Fruit fly (Drosophila melanogaster) whole organism, embryonic: ENCODE results near the gene CG33687.

Experiments
- ATbp ChIP-seq: fragments of 200-800 bp; sonication (Bioruptor generic); optimal IDR thresholded peaks from 2 replicates; lab custom pipeline; 2017; ENCODE audit warnings: missing biosample characterization, mild to moderate bottlenecking, missing genetic modification characterization, missing genetic modification reagents
- Ada2b ChIP-seq: fragments of 200-800 bp; sonication (Bioruptor generic); IDR thresholded peaks from 2 replicates; pipeline ENCODE4 v1.3.6; 2022; ENCODE audit warnings: missing biosample characterization, missing genetic modification characterization
- Atf3 ChIP-seq: fragments of 200-800 bp; sonication (Bioruptor generic); optimal IDR thresholded peaks from 3 replicates; lab custom pipeline; 2016; ENCODE audit warnings: missing biosample characterization, missing genetic modification characterization
- Bteb2 ChIP-seq: fragments of 200-800 bp; sonication (Bioruptor generic); optimal IDR thresholded peaks from 2 replicates; lab custom pipeline; 2016; ENCODE audit warnings: missing biosample characterization, missing genetic modification characterization
- CG12219 ChIP-seq: fragments of 200-800 bp; sonication (Bioruptor generic); optimal IDR thresholded peaks from 3 replicates; lab custom pipeline; 2018; ENCODE audit warnings: missing biosample characterization, mild to moderate bottlenecking, missing genetic modification characterization
- CG1603 ChIP-seq: fragments of 200-800 bp; sonication (Bioruptor generic); optimal IDR thresholded peaks from 2 replicates; lab custom pipeline; 2019; ENCODE audit warnings: missing biosample characterization, mild to moderate bottlenecking, missing genetic modification characterization, moderate library complexity
- CG16863 ChIP-seq: fragments of 200-800 bp; sonication (Bioruptor generic); optimal IDR thresholded peaks from 3 replicates; lab custom pipeline; 2016; ENCODE audit warnings: missing biosample characterization, missing genetic modification characterization
- CG2116 ChIP-seq: fragments of 200-800 bp; sonication (Bioruptor generic); optimal IDR thresholded peaks from 3 replicates; lab custom pipeline; 2018; ENCODE audit warnings: missing biosample characterization, mild to moderate bottlenecking, missing genetic modification characterization
- CG31365 ChIP-seq: fragments of 200-800 bp; sonication (Bioruptor generic); optimal IDR thresholded peaks from 2 replicates; lab custom pipeline; 2018; ENCODE audit warnings: missing biosample characterization, mild to moderate bottlenecking, missing genetic modification characterization
- CG3847 ChIP-seq: fragments of 200-800 bp; sonication (Bioruptor generic); IDR thresholded peaks from 2 replicates; pipeline ENCODE4 v1.3.6; 2022; ENCODE audit warnings: missing biosample characterization, missing genetic modification characterization
- CG4730 ChIP-seq: fragments of 200-800 bp; sonication (Bioruptor generic); IDR thresholded peaks from 2 replicates; pipeline ENCODE4 v1.3.6; 2022; ENCODE audit warnings: missing biosample characterization, missing genetic modification characterization
- CG6813 ChIP-seq: fragments of 200-800 bp; sonication (Bioruptor generic); optimal IDR thresholded peaks from 2 replicates; lab custom pipeline; 2017; ENCODE audit warnings: missing biosample characterization, missing genetic modification characterization, mild to moderate bottlenecking, moderate library complexity, missing genetic modification reagents
- CG7786 ChIP-seq: fragments of 200-800 bp; sonication (Bioruptor generic); optimal IDR thresholded peaks from 2 replicates; lab custom pipeline; 2016; ENCODE audit warnings: missing biosample characterization, missing genetic modification characterization
- CG9215 ChIP-seq: fragments of 200-800 bp; sonication (Bioruptor generic); IDR thresholded peaks from 2 replicates; pipeline ENCODE4 v1.3.6; 2022; ENCODE audit warnings: missing biosample characterization, missing genetic modification characterization
- Camta ChIP-seq: fragments of 200-800 bp; sonication (Bioruptor generic); optimal IDR thresholded peaks from 2 replicates; lab custom pipeline; 2016; ENCODE audit warnings: missing biosample characterization, missing genetic modification characterization
- Dbx ChIP-seq: fragments of 200-800 bp; sonication (Bioruptor generic); IDR thresholded peaks from 3 replicates; pipeline ENCODE4 v1.3.6; 2022; ENCODE audit warnings: missing biosample characterization, missing genetic modification characterization
- Dll ChIP-seq: fragments of 200-800 bp; sonication (Bioruptor generic); IDR thresholded peaks from 4 replicates; pipeline ENCODE4 v1.3.6; 2022; ENCODE audit warnings: missing biosample characterization, missing genetic modification characterization; ENCODE audit not compliant: partially characterized antibody
- Doc3 ChIP-seq: fragments of 200-800 bp; sonication (Bioruptor generic); IDR thresholded peaks from 3 replicates; pipeline ENCODE4 v1.3.6; 2022; ENCODE audit warnings: missing biosample characterization, missing genetic modification characterization; ENCODE audit not compliant: partially characterized antibody
- Drgx ChIP-seq: fragments of 200-800 bp; sonication (Bioruptor generic); IDR thresholded peaks from 2 replicates; pipeline ENCODE4 v1.3.6; 2022; ENCODE audit warnings: missing biosample characterization, missing genetic modification characterization
- Eip74EF ChIP-seq, 2 experiments: fragments of 200-800 bp in 1 of 2; fragments of >200 bp in 1 of 2; sonication (Bioruptor generic) in 1 of 2; optimal IDR thresholded peaks; 2 replicates each; lab custom pipeline; 2017 to 2019; ENCODE audit warnings: missing biosample characterization in 2 of 2, missing genetic modification characterization in 2 of 2, mild to moderate bottlenecking in 1 of 2, moderate library complexity in 1 of 2
- Fer2 ChIP-seq: fragments of 200-800 bp; sonication (Bioruptor generic); optimal IDR thresholded peaks from 2 replicates; lab custom pipeline; 2018; ENCODE audit warnings: missing biosample characterization, mild to moderate bottlenecking, missing genetic modification characterization, moderate library complexity
- Gsc ChIP-seq: fragments of 200-800 bp; sonication (Bioruptor generic); IDR thresholded peaks from 2 replicates; pipeline ENCODE4 v1.3.6; 2022; ENCODE audit warnings: missing biosample characterization, missing genetic modification characterization
- Gug ChIP-seq: fragments of 200-800 bp; sonication (Bioruptor generic); IDR thresholded peaks from 4 replicates; pipeline ENCODE4 v1.3.6; 2022; ENCODE audit warnings: missing biosample characterization, missing genetic modification characterization
- Kr ChIP-seq: fragments of 200-800 bp; sonication (Bioruptor generic); optimal IDR thresholded peaks from 2 replicates; lab custom pipeline; 2017; ENCODE audit warnings: missing biosample characterization, mild to moderate bottlenecking, missing genetic modification characterization
- Ptx1 ChIP-seq: fragments of 200-800 bp; sonication (Bioruptor generic); IDR thresholded peaks from 2 replicates; pipeline ENCODE4 v1.3.6; 2022; ENCODE audit warnings: missing biosample characterization, missing genetic modification characterization
- ap ChIP-seq: fragments of 200-800 bp; sonication (Bioruptor generic); IDR thresholded peaks from 2 replicates; pipeline ENCODE4 v1.3.6; 2022; ENCODE audit warnings: missing biosample characterization, missing genetic modification characterization
- bsh ChIP-seq, 2 experiments: fragments of 200-800 bp; sonication (Bioruptor generic); optimal IDR thresholded peaks; 2 replicates each; lab custom pipeline; 2017 to 2018; ENCODE audit warnings: mild to moderate bottlenecking in 2 of 2, missing biosample characterization in 2 of 2, missing genetic modification characterization in 2 of 2, moderate library complexity in 1 of 2
- cato ChIP-seq: fragments of 200-800 bp; sonication (Bioruptor generic); optimal IDR thresholded peaks from 2 replicates; lab custom pipeline; 2016; ENCODE audit warnings: missing biosample characterization, missing genetic modification characterization, borderline replicate concordance
- esg ChIP-seq: fragments of 200-800 bp; sonication (Bioruptor generic); conservative IDR thresholded peaks from 2 replicates; pipeline ENCODE4 v1.3.6; 2022; ENCODE audit warnings: missing biosample characterization, missing genetic modification characterization
- eyg ChIP-seq: fragments of 200-800 bp; sonication (Bioruptor generic); optimal IDR thresholded peaks from 3 replicates; lab custom pipeline; 2016; ENCODE audit warnings: missing biosample characterization, missing genetic modification characterization
- gce ChIP-seq: fragments of 200-800 bp; sonication (Bioruptor generic); IDR thresholded peaks from 3 replicates; pipeline ENCODE4 v1.3.6; 2022; ENCODE audit warnings: missing biosample characterization, missing genetic modification characterization
- grn ChIP-seq: fragments of 200-800 bp; sonication (Bioruptor generic); optimal IDR thresholded peaks from 3 replicates; lab custom pipeline; 2017; ENCODE audit warnings: missing biosample characterization, missing genetic modification characterization
- ham ChIP-seq: fragments of 200-800 bp; sonication (Bioruptor generic); IDR thresholded peaks from 2 replicates; pipeline ENCODE4 v1.3.6; 2022; ENCODE audit warnings: missing biosample characterization, missing genetic modification characterization
- ind ChIP-seq: fragments of 200-800 bp; sonication (Bioruptor generic); optimal IDR thresholded peaks from 3 replicates; lab custom pipeline; 2016; ENCODE audit warnings: missing biosample characterization, missing genetic modification characterization
- jing ChIP-seq: fragments of 200-800 bp; sonication (Bioruptor generic); optimal IDR thresholded peaks from 2 replicates; lab custom pipeline; 2018; ENCODE audit warnings: missing biosample characterization, mild to moderate bottlenecking, missing genetic modification characterization
- lbe ChIP-seq: fragments of 200-800 bp; sonication (Bioruptor generic); optimal IDR thresholded peaks from 2 replicates; lab custom pipeline; 2016; ENCODE audit warnings: missing biosample characterization, mild to moderate bottlenecking, missing genetic modification characterization
- lmd ChIP-seq: fragments of 200-800 bp; sonication (Bioruptor generic); IDR thresholded peaks from 2 replicates; pipeline ENCODE4 v1.3.6; 2022; ENCODE audit warnings: missing biosample characterization, missing genetic modification characterization
- nmo ChIP-seq: fragments of 200-800 bp; sonication (Bioruptor generic); optimal IDR thresholded peaks from 2 replicates; lab custom pipeline; 2018; ENCODE audit warnings: missing biosample characterization, mild to moderate bottlenecking, missing genetic modification characterization, moderate library complexity
- pnt ChIP-seq: fragments of 200-800 bp; sonication (Bioruptor generic); optimal IDR thresholded peaks from 3 replicates; lab custom pipeline; 2016; ENCODE audit warnings: missing biosample characterization, missing genetic modification characterization
- sc ChIP-seq, 3 experiments: fragments of >200 bp in 2 of 3; fragments of 200-800 bp in 1 of 3; sonication (Bioruptor generic) in 1 of 3; optimal IDR thresholded peaks; 2 replicates in 2 of 3; 3 replicates in 1 of 3; lab custom pipeline; 2017; ENCODE audit warnings: mild to moderate bottlenecking in 1 of 3, missing biosample characterization in 1 of 3, missing genetic modification characterization in 1 of 3, missing genetic modification reagents in 1 of 3
- scrt ChIP-seq: fragments of 200-800 bp; sonication (Bioruptor generic); optimal IDR thresholded peaks from 2 replicates; lab custom pipeline; 2018; ENCODE audit warnings: missing biosample characterization, mild to moderate bottlenecking, missing genetic modification characterization, moderate library complexity
- sens ChIP-seq: fragments of 200-800 bp; sonication (Bioruptor generic); peaks from one replicate; lab custom pipeline; 2016; ENCODE audit warnings: missing biosample characterization, missing genetic modification characterization
- sens-2 ChIP-seq: fragments of 200-800 bp; sonication (Bioruptor generic); IDR thresholded peaks from 2 replicates; pipeline ENCODE4 v1.3.6; 2022; ENCODE audit warnings: missing biosample characterization, missing genetic modification characterization
- trem ChIP-seq: fragments of 200-800 bp; optimal IDR thresholded peaks from 3 replicates; lab custom pipeline; 2019; ENCODE audit warnings: missing biosample characterization, mild to moderate bottlenecking, missing genetic modification characterization, moderate library complexity
- wor ChIP-seq: fragments of 200-800 bp; sonication (Bioruptor generic); IDR thresholded peaks from 2 replicates; pipeline ENCODE4 v1.3.6; 2022; ENCODE audit warnings: missing biosample characterization, missing genetic modification characterization

The CG33687 gene

DNA sequence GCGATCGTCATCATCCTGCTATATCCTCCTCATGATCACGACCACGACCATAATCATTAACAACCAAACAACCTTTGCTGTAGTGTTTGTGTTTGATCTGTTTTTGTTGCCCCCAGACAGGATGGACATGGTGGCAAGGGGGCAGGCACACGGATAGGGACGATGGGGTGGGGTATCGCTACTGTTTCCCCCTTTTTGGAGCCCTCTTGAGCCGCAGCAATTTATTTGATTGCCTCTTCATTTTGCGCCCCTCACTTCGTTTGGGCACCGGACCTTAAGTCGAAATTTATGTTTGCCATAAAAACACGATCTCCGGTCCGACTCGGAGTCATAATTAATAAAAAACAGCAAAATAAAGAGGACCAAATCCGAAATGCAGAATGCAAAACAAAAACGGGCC, 18.1 kb downstream of the CG33687 start:
- TF ChIP-seq CG12219 (GFP tag; lab: Kevin White, UChicago): no peak
- no peak for TF ChIP-seq ind (GFP tag; lab: Kevin White, UChicago)
- no peak for TF ChIP-seq Gug (GFP tag; lab: Robert Waterston, UW)
- no peak for TF ChIP-seq sens-2 (GFP tag; lab: Robert Waterston, UW)
- TF ChIP-seq lbe (GFP tag; lab: Kevin White, UChicago): peak; percentile 37
- TF ChIP-seq trem (tag; lab: Kevin White, UChicago): no peak
- TF ChIP-seq CG7786 (GFP tag; lab: Kevin White, UChicago): no peak

DNA sequence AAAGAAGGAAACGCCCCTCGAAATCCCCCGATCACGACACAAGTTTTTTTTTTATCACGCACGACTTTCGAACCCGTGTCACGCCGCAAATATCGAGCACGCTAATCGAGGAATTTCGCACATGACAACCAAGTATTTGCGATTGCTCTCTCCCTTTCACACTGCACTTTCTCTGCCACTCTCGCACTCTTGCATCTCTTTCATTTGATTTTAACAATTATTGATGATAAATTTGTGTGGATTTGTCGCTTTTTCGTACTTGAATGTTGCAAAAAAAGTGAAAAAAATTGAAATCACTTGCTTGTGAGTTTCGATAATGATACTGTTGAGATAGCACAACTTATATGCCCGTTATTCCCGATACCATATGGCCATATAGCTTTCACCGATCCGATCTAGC, 19.5 kb downstream of the CG33687 start, which contains the start of gene CG13073:
TSS of gene CG13073 (minus strand) at position 101 of the 400 bp plus-strand sequence.
- TF ChIP-seq Doc3 (0 out of 3 replicates have a peak, but pooled peaks have one; percentile 37), ap (no peak), Kr (GFP tag; lab: Kevin White, UChicago) (no peak), Bteb2 (GFP tag; lab: Kevin White, UChicago) (no peak), nmo (GFP tag; lab: Kevin White, UChicago) (no peak), Ada2b (GFP tag; lab: Robert Waterston, UW) (no peak), CG2116 (GFP tag; lab: Kevin White, UChicago) (no peak), grn (GFP tag; lab: Kevin White, UChicago) (no peak), scrt (GFP tag; lab: Kevin White, UChicago) (no peak), Dll (0 out of 4 replicates have a peak, but pooled peaks have one; percentile 39), CG31365 (tag; lab: Kevin White, UChicago) (no peak), ATbp (GFP tag; lab: Kevin White, UChicago) (no peak), Drgx (no peak), Eip74EF (GFP tag; optimal IDR thresholded peaks at IDR 0.05; lab: Kevin White, UChicago) (no peak), Gsc (no peak), gce (GFP tag; lab: Robert Waterston, UW) (no peak), eyg (GFP tag; lab: Kevin White, UChicago) (no peak)

DNA sequence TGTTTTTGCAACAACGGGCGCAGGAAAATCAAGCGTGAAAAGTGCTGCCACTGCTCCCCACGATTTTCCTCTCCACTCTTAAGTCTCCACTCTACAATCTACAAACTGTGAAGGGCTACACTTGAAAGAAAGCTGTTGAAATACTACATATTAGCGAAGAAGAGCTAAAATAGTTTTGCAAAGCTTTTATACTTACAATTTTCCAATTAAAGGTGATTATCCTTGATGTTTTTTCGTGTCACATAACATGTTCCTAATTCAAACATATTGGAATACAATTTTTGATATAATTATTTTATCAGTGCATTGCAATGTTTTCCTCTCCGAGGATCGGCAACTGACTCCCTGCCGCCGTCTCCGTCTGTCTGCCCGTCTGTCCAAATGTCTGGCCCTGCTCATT, 20.3 kb downstream of the CG33687 start:
- TF ChIP-seq lmd (GFP tag; lab: Robert Waterston, UW) (no peak), sens (GFP tag; lab: Kevin White, UChicago) (peak; percentile 64), bsh (GFP tag; optimal IDR thresholded peaks at IDR 0.05; lab: Kevin White, UChicago) (peak in 1 of 2 experiments; percentile 48), jing (GFP tag; lab: Kevin White, UChicago) (no peak), Drgx (peak; percentile 82), Ptx1 (GFP tag; lab: Robert Waterston, UW) (0 out of 2 replicates have a peak, but pooled peaks have one; percentile 15), CG9215 (GFP tag; lab: Robert Waterston, UW) (no peak), wor (no peak)

DNA sequence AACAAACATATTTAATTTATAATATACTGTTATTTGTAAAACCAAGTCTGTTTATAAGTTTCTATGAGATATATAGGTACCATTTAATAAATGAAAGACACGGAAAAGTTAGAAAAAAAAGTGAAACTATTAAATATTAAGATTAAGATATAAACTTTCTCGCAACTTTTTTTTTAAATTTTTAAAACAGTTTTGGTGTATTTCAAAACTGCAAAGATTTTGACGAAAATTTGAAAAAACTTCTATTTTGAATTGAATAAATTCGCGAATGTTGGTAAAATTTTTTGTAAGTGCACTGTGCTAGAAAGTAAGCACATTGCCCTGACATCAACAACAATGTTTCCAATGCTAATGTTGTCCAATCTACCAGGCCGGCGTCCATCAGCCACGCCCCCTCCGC, 23.6 kb downstream of the CG33687 start:
- TF ChIP-seq sc (optimal IDR thresholded peaks at IDR 0.05; lab: Kevin White, UChicago) (no peak), sc (GFP tag; optimal IDR thresholded peaks at IDR 0.05; lab: Kevin White, UChicago) (no peak), cato (GFP tag; lab: Kevin White, UChicago) (no peak), Dbx (no peak), Fer2 (no peak), CG16863 (GFP tag; lab: Kevin White, UChicago) (no peak), esg (GFP tag; lab: Robert Waterston, UW) (no peak), CG1603 (tag; lab: Kevin White, UChicago) (no peak), CG4730 (GFP tag; lab: Robert Waterston, UW) (no peak), CG6813 (GFP tag; lab: Kevin White, UChicago) (no peak), trem (tag; lab: Kevin White, UChicago) (no peak), ham (GFP tag; lab: Robert Waterston, UW) (no peak), Atf3 (GFP tag; lab: Kevin White, UChicago) (no peak), pnt (no peak), CG3847 (GFP tag; lab: Robert Waterston, UW) (no peak), Camta (GFP tag; lab: Kevin White, UChicago) (no peak)
- TF ChIP-seq, all 482 proteins: peak for 0
